Fruit fly (Drosophila melanogaster): ENCODE results near the gene NTPase.

Gene NTPase

dm6 chr2L:2856960-2857584 is 28.6 kb downstream of the NTPase start, which contains the start of gene CG2991 (continued):
- TF ChIP-seq her (GFP tag; optimal IDR thresholded peaks at IDR 0.05) (peak; percentile 99), Hmr (GFP tag; optimal IDR thresholded peaks at IDR 0.05) (peak; percentile 31), CG14441 (GFP tag; IDR thresholded peaks at IDR 0.05) (no peak), Mrtf (GFP tag; IDR thresholded peaks at IDR 0.05) (no peak), CG6854 (GFP tag; optimal IDR thresholded peaks at IDR 0.05) (no peak), dysf (GFP tag; IDR thresholded peaks at IDR 0.05) (no peak), grn (GFP tag; optimal IDR thresholded peaks at IDR 0.05) (no peak), CG6765 (GFP tag; optimal IDR thresholded peaks at IDR 0.05) (no peak), Neu2 (GFP tag; optimal IDR thresholded peaks at IDR 0.05; ENCODE audit: borderline replicate concordance) (no peak), btn (GFP tag; optimal IDR thresholded peaks at IDR 0.05) (no peak), CG32772 (GFP tag; IDR thresholded peaks at IDR 0.05) (no peak), ase (GFP tag; IDR thresholded peaks at IDR 0.05) (no peak), CG15269 (tag; optimal IDR thresholded peaks at IDR 0.05) (peak; percentile 11), bsh (GFP tag; optimal IDR thresholded peaks at IDR 0.05) (peak in 1 of 2 experiments; percentile 3), HLH54F (GFP tag; optimal IDR thresholded peaks at IDR 0.05) (peak; percentile 16), CG17612 (GFP tag; IDR thresholded peaks at IDR 0.05) (no peak), ssp (GFP tag; IDR thresholded peaks at IDR 0.05) (peak; percentile 65), bab2 (GFP tag; optimal IDR thresholded peaks at IDR 0.05) (no peak), abd-A (tag; optimal IDR thresholded peaks at IDR 0.05) (peak; percentile 69), Deaf1 (tag; optimal IDR thresholded peaks at IDR 0.05) (peak; percentile 19), caup (GFP tag; optimal IDR thresholded peaks at IDR 0.05; ENCODE audit: severe bottlenecking) (peak; percentile 56), CG9932 (GFP tag; IDR thresholded peaks at IDR 0.05) (peak; percentile 48), pita (GFP tag; optimal IDR thresholded peaks at IDR 0.05) (no peak), chif (GFP tag; optimal IDR thresholded peaks at IDR 0.05) (no peak), CG18262 (tag; optimal IDR thresholded peaks at IDR 0.05) (peak; percentile 24), pnt (GFP tag; optimal IDR thresholded peaks at IDR 0.05) (no peak), CG13287 (GFP tag; IDR thresholded peaks at IDR 0.05; ENCODE audit: partially characterized antibody) (peak; percentile 87), CG42726 (GFP tag; IDR thresholded peaks at IDR 0.05; ENCODE audit: partially characterized antibody) (peak; percentile 86), Poxn (GFP tag; IDR thresholded peaks at IDR 0.05) (no peak), gfzf (GFP tag; optimal IDR thresholded peaks at IDR 0.05) (peak; percentile 92), klu (GFP tag; IDR thresholded peaks at IDR 0.05) (no peak), insv (GFP tag; optimal IDR thresholded peaks at IDR 0.05) (peak in 1 of 2 experiments; percentile 97), sc (optimal IDR thresholded peaks at IDR 0.05) (no peak), sc (GFP tag; optimal IDR thresholded peaks at IDR 0.05) (no peak), sna (GFP tag; IDR thresholded peaks at IDR 0.05; ENCODE audit: partially characterized antibody) (peak; percentile 87), Antp (GFP tag; optimal IDR thresholded peaks at IDR 0.05) (no peak), CG3847 (GFP tag; IDR thresholded peaks at IDR 0.05) (peak; percentile 50), ham (GFP tag; IDR thresholded peaks at IDR 0.05) (no peak), Vsx1 (GFP tag; optimal IDR thresholded peaks at IDR 0.05) (peak; percentile 34), Opbp (GFP tag; IDR thresholded peaks at IDR 0.05; ENCODE audit: partially characterized antibody) (peak; percentile 94), yki (optimal IDR thresholded peaks at IDR 0.05) (no peak), zfh1 (GFP tag; IDR thresholded peaks at IDR 0.05) (no peak), CG13424 (tag; optimal IDR thresholded peaks at IDR 0.05) (peak; percentile 11), CG2875 (GFP tag; optimal IDR thresholded peaks at IDR 0.05) (no peak), dan (GFP tag; IDR thresholded peaks at IDR 0.05) (no peak), pan (optimal IDR thresholded peaks at IDR 0.05) (no peak), pan (GFP tag; optimal IDR thresholded peaks at IDR 0.05 in 1 of 2, IDR thresholded peaks at IDR 0.05 in 1 of 2) (no peak), Dek (tag; optimal IDR thresholded peaks at IDR 0.05) (peak; percentile 61), HHEX (GFP tag; optimal IDR thresholded peaks at IDR 0.05) (no peak), aop (GFP tag; IDR thresholded peaks at IDR 0.05) (no peak), fru (optimal IDR thresholded peaks at IDR 0.05) (no peak)

All from whole organism, embryonic.